Fruit fly (Drosophila melanogaster) whole organism, embryonic: ENCODE measurements around the gene CG14667.

Experiments
- Adf1 ChIP-seq: fragments of 200-800 bp; sonication (Bioruptor generic); IDR thresholded peaks from 2 replicates; pipeline ENCODE4 v1.3.6; 2022; ENCODE audit warnings: missing biosample characterization, missing genetic modification characterization
- B-H1 ChIP-seq: fragments of 200-800 bp; sonication (Bioruptor generic); IDR thresholded peaks from 3 replicates; pipeline ENCODE4 v1.3.6; 2022; ENCODE audit warnings: missing biosample characterization, missing genetic modification characterization
- Bdp1 ChIP-seq: fragments of 200-800 bp; sonication (Bioruptor generic); optimal IDR thresholded peaks from 3 replicates; lab custom pipeline; 2016; ENCODE audit warnings: missing biosample characterization, missing genetic modification characterization
- CG10979 ChIP-seq: fragments of 200-800 bp; sonication (Bioruptor generic); optimal IDR thresholded peaks from 2 replicates; lab custom pipeline; 2018; ENCODE audit warnings: missing biosample characterization, mild to moderate bottlenecking, missing genetic modification characterization, moderate library complexity
- CG11560 ChIP-seq: fragments of 200-800 bp; sonication (Bioruptor generic); IDR thresholded peaks from 3 replicates; pipeline ENCODE4 v1.3.6; 2022; ENCODE audit warnings: missing biosample characterization, missing genetic modification characterization
- CG12391 ChIP-seq: fragments of 200-800 bp; sonication (Bioruptor generic); optimal IDR thresholded peaks from 3 replicates; lab custom pipeline; 2018; ENCODE audit warnings: missing biosample characterization, mild to moderate bottlenecking, missing genetic modification characterization, moderate library complexity
- CG13894 ChIP-seq: fragments of 200-800 bp; sonication (Bioruptor generic); optimal IDR thresholded peaks from 3 replicates; lab custom pipeline; 2018; ENCODE audit warnings: missing biosample characterization, mild to moderate bottlenecking, missing genetic modification characterization, moderate library complexity
- CG14710 ChIP-seq: fragments of 200-800 bp; sonication (Bioruptor generic); optimal IDR thresholded peaks from 3 replicates; lab custom pipeline; 2019; ENCODE audit warnings: missing biosample characterization, mild to moderate bottlenecking, missing genetic modification characterization, moderate library complexity
- CG1602 ChIP-seq: fragments of 200-800 bp; sonication (Bioruptor generic); optimal IDR thresholded peaks from 3 replicates; lab custom pipeline; 2016; ENCODE audit warnings: missing biosample characterization, missing genetic modification characterization
- CG3065 ChIP-seq: fragments of 200-800 bp; sonication (Bioruptor generic); optimal IDR thresholded peaks from 2 replicates; lab custom pipeline; 2016; ENCODE audit warnings: missing biosample characterization, missing genetic modification characterization
- CG3995 ChIP-seq: fragments of 200-800 bp; sonication (Bioruptor generic); optimal IDR thresholded peaks from 3 replicates; lab custom pipeline; 2016; ENCODE audit warnings: missing biosample characterization, missing genetic modification characterization
- CG42726 ChIP-seq: fragments of 200-800 bp; sonication (Bioruptor generic); IDR thresholded peaks from 2 replicates; pipeline ENCODE4 v1.3.6; 2022; ENCODE audit warnings: missing biosample characterization, missing genetic modification characterization; ENCODE audit not compliant: partially characterized antibody
- CG4328 ChIP-seq: fragments of 200-800 bp; sonication (Bioruptor generic); optimal IDR thresholded peaks from 3 replicates; lab custom pipeline; 2017; ENCODE audit warnings: missing biosample characterization, missing genetic modification reagents, missing genetic modification characterization
- CG4404 ChIP-seq: fragments of 200-800 bp; sonication (Bioruptor generic); IDR thresholded peaks from 2 replicates; pipeline ENCODE4 v1.3.6; 2022; ENCODE audit warnings: missing biosample characterization, missing genetic modification characterization
- CG6813 ChIP-seq: fragments of 200-800 bp; sonication (Bioruptor generic); optimal IDR thresholded peaks from 2 replicates; lab custom pipeline; 2017; ENCODE audit warnings: missing biosample characterization, missing genetic modification characterization, mild to moderate bottlenecking, moderate library complexity, missing genetic modification reagents
- CG8281 ChIP-seq: fragments of 200-800 bp; sonication (Bioruptor generic); optimal IDR thresholded peaks from 2 replicates; lab custom pipeline; 2018; ENCODE audit warnings: missing biosample characterization, mild to moderate bottlenecking, missing genetic modification characterization, moderate library complexity
- CHES-1-like ChIP-seq: fragments of 200-800 bp; sonication (Bioruptor generic); optimal IDR thresholded peaks from 2 replicates; lab custom pipeline; 2016; ENCODE audit warnings: missing biosample characterization, missing genetic modification characterization
- CkIIα-i1 ChIP-seq: fragments of 200-800 bp; sonication (Bioruptor generic); IDR thresholded peaks from 2 replicates; pipeline ENCODE4 v1.3.6; 2022; ENCODE audit warnings: missing biosample characterization, missing genetic modification characterization
- CrebB ChIP-seq: fragments of 200-800 bp; sonication (Bioruptor generic); optimal IDR thresholded peaks from 3 replicates; lab custom pipeline; 2018; ENCODE audit warnings: missing biosample characterization, mild to moderate bottlenecking, missing genetic modification characterization
- D ChIP-seq, 2 experiments: fragments of 200-800 bp in 1 of 2; fragments of >200 bp in 1 of 2; sonication (Bioruptor generic) in 1 of 2; optimal IDR thresholded peaks; 2 replicates in 1 of 2; 3 replicates in 1 of 2; lab custom pipeline; 2017; ENCODE audit warnings: mild to moderate bottlenecking in 1 of 2, missing biosample characterization in 1 of 2, missing genetic modification characterization in 1 of 2, missing genetic modification reagents in 1 of 2
- D19B ChIP-seq: fragments of 200-800 bp; sonication (Bioruptor generic); optimal IDR thresholded peaks from 2 replicates; lab custom pipeline; 2017; ENCODE audit warnings: missing biosample characterization, mild to moderate bottlenecking, missing genetic modification characterization
- Doc2 ChIP-seq: fragments of 200-800 bp; sonication (Bioruptor generic); IDR thresholded peaks from 2 replicates; pipeline ENCODE4 v1.3.6; 2022; ENCODE audit warnings: missing biosample characterization, missing genetic modification characterization
- Hr51 ChIP-seq, 2 experiments: fragments of 200-800 bp; sonication (Bioruptor generic); optimal IDR thresholded peaks; 2 replicates in 1 of 2; 3 replicates in 1 of 2; lab custom pipeline; 2016 to 2018; ENCODE audit warnings: missing biosample characterization in 2 of 2, missing genetic modification characterization in 2 of 2, mild to moderate bottlenecking in 1 of 2, moderate library complexity in 1 of 2
- MESR4 ChIP-seq: fragments of 200-800 bp; sonication (Bioruptor generic); optimal IDR thresholded peaks from 2 replicates; lab custom pipeline; 2018; ENCODE audit warnings: missing biosample characterization, mild to moderate bottlenecking, missing genetic modification characterization, moderate library complexity
- Max ChIP-seq: fragments of 200-800 bp; sonication (Bioruptor generic); optimal IDR thresholded peaks from 2 replicates; lab custom pipeline; 2016; ENCODE audit warnings: missing biosample characterization, mild to moderate bottlenecking, missing genetic modification characterization
- Nf-YA ChIP-seq: fragments of 200-800 bp; sonication (Bioruptor generic); IDR thresholded peaks from 2 replicates; pipeline ENCODE4 v1.3.6; 2022; ENCODE audit warnings: missing biosample characterization, missing genetic modification characterization
- TFAM ChIP-seq: fragments of 200-800 bp; sonication (Bioruptor generic); optimal IDR thresholded peaks from 2 replicates; lab custom pipeline; 2017; ENCODE audit warnings: missing biosample characterization, missing genetic modification characterization, inconsistent platforms
- ac ChIP-seq: fragments of 200-800 bp; sonication (Bioruptor generic); optimal IDR thresholded peaks from 3 replicates; lab custom pipeline; 2017; ENCODE audit warnings: missing biosample characterization, mild to moderate bottlenecking, missing genetic modification characterization
- caup ChIP-seq: fragments of 200-800 bp; sonication (Bioruptor generic); optimal IDR thresholded peaks from 3 replicates; lab custom pipeline; 2017; ENCODE audit warnings: missing biosample characterization, mild to moderate bottlenecking, missing genetic modification characterization, moderate library complexity; ENCODE audit not compliant: severe bottlenecking
- crc ChIP-seq: fragments of 200-800 bp; sonication (Bioruptor generic); optimal IDR thresholded peaks from 2 replicates; lab custom pipeline; 2016; ENCODE audit warnings: missing biosample characterization, missing genetic modification characterization
- dimm ChIP-seq: fragments of 200-800 bp; sonication (Bioruptor generic); IDR thresholded peaks from 2 replicates; pipeline ENCODE4 v1.3.6; 2022; ENCODE audit warnings: missing biosample characterization, missing genetic modification characterization
- disco-r ChIP-seq: fragments of 200-800 bp; sonication (Bioruptor generic); optimal IDR thresholded peaks from 2 replicates; lab custom pipeline; 2016; ENCODE audit warnings: missing biosample characterization, missing genetic modification characterization
- fd3F ChIP-seq: fragments of 200-800 bp; sonication (Bioruptor generic); optimal IDR thresholded peaks from 2 replicates; lab custom pipeline; 2018; ENCODE audit warnings: missing biosample characterization, mild to moderate bottlenecking, missing genetic modification characterization, moderate library complexity
- gcm2 ChIP-seq: fragments of 200-800 bp; sonication (Bioruptor generic); optimal IDR thresholded peaks from 2 replicates; lab custom pipeline; 2016; ENCODE audit warnings: missing biosample characterization, missing genetic modification characterization
- gem ChIP-seq: fragments of 200-800 bp; sonication (Bioruptor generic); optimal IDR thresholded peaks from 2 replicates; lab custom pipeline; 2019; ENCODE audit warnings: missing biosample characterization, mild to moderate bottlenecking, missing genetic modification characterization, moderate library complexity
- grau ChIP-seq: fragments of 200-800 bp; optimal IDR thresholded peaks from 3 replicates; lab custom pipeline; 2019; ENCODE audit warnings: missing biosample characterization, mild to moderate bottlenecking, missing genetic modification characterization, moderate library complexity
- gro ChIP-seq: fragments of 200-800 bp; sonication (Bioruptor generic); optimal IDR thresholded peaks from 2 replicates; lab custom pipeline; 2016; ENCODE audit warnings: missing biosample characterization, missing genetic modification characterization
- mirr ChIP-seq: fragments of 200-800 bp; sonication (Bioruptor generic); optimal IDR thresholded peaks from 3 replicates; lab custom pipeline; 2018; ENCODE audit warnings: missing biosample characterization, mild to moderate bottlenecking, missing genetic modification characterization
- oc ChIP-seq: fragments of 200-800 bp; sonication (Bioruptor generic); optimal IDR thresholded peaks from 2 replicates; lab custom pipeline; 2018; ENCODE audit warnings: missing biosample characterization, mild to moderate bottlenecking, missing genetic modification characterization, moderate library complexity
- pb ChIP-seq: fragments of 200-800 bp; sonication (Bioruptor generic); optimal IDR thresholded peaks from 3 replicates; lab custom pipeline; 2016; ENCODE audit warnings: missing biosample characterization, missing genetic modification characterization
- pum ChIP-seq: fragments of 200-800 bp; sonication (Bioruptor generic); optimal IDR thresholded peaks from 2 replicates; lab custom pipeline; 2016; ENCODE audit warnings: missing biosample characterization, missing genetic modification characterization
- ranshi ChIP-seq: fragments of 200-800 bp; sonication (Bioruptor generic); IDR thresholded peaks from 2 replicates; pipeline ENCODE4 v1.3.6; 2022; ENCODE audit warnings: missing biosample characterization, missing genetic modification characterization
- sna ChIP-seq: fragments of 200-800 bp; sonication (Bioruptor generic); IDR thresholded peaks from 2 replicates; pipeline ENCODE4 v1.3.6; 2022; ENCODE audit warnings: missing biosample characterization, missing genetic modification characterization; ENCODE audit not compliant: partially characterized antibody
- sqz ChIP-seq: fragments of 200-800 bp; sonication (Bioruptor generic); optimal IDR thresholded peaks from 3 replicates; lab custom pipeline; 2018; ENCODE audit warnings: missing biosample characterization, mild to moderate bottlenecking, missing genetic modification characterization
- tio ChIP-seq: fragments of 200-800 bp; sonication (Bioruptor generic); optimal IDR thresholded peaks from 2 replicates; lab custom pipeline; 2017; ENCODE audit warnings: missing biosample characterization, missing genetic modification characterization, inconsistent platforms
- vvl ChIP-seq: fragments of 200-800 bp; sonication (Bioruptor generic); IDR thresholded peaks from 2 replicates; pipeline ENCODE4 v1.3.6; 2022; ENCODE audit warnings: missing biosample characterization, missing genetic modification characterization

CG14667 gene

DNA sequence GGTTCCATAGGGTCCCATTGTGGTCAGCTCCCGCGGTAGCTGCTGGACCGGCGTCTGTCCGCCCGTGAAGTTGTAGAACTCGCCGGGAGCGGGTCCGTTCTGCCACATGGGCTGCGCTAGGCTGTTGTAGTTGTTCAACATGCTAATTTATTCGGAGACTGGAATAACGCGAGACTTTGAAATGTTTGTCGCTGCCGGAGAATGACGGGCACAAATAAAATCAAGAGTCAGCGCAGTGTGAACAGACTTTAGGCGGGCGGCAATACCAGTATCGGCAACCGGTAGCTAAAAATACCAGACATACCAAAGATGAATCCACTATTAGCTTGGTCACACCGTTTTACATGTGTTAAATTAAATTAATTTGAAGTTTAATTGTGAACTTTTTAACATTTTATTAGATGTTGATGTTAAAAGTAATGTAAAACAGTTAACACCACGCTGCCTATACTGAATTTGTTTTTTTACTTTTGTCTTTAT, 16.8 kb upstream of the CG14667 start, which contains the start of gene Prosbeta7 (continued):
- TF ChIP-seq CG14710 (tag; lab: Kevin White, UChicago): peak; percentile 37
- TF ChIP-seq Hr51 (GFP tag; optimal IDR thresholded peaks at IDR 0.05; lab: Kevin White, UChicago): peak; percentile 1 to 86

DNA sequence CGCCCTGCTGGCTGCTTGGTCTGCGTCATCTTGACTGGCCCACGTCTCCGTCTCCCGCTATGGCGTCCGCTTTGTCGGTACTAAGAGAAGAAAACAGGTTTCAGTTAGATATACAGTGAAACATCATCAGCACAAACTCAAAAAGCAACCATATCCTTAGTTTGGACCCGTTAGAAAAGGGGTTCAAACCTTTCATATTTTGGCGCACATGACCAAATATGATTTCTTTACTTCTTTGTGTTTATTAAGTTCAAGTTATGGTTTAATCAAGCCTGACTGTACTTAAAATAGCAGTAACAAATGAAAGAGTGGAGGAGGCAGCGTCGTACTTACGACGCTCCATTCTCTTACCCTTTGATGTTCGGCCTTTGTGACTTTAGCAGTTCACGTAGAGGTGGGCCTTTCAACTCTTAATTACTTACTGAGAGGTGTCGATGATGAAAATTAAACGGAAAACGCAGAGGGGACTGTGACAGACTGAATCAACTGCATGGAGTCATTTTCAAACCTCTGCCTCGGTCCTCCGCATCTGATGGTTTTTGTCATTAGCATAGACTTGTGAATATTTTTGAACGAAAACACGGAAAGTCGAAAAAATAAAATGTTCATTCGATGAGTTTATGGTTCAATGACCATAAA, 13.0 kb upstream of the CG14667 start:
- TF ChIP-seq oc (tag; lab: Kevin White, UChicago): peak; percentile 79
- TF ChIP-seq vvl (GFP tag; lab: Robert Waterston, UW): peak; percentile 92
- peak; percentile 79 for TF ChIP-seq caup (GFP tag; lab: Kevin White, UChicago)
- peak; percentile 71 for TF ChIP-seq fd3F (GFP tag; lab: Kevin White, UChicago)
- peak; percentile 3 for TF ChIP-seq CG3065 (GFP tag; lab: Kevin White, UChicago)
- peak; percentile 47 for TF ChIP-seq disco-r (GFP tag; lab: Kevin White, UChicago)
- TF ChIP-seq Nf-YA (GFP tag; lab: Robert Waterston, UW): peak; percentile 77
- TF ChIP-seq sqz (GFP tag; lab: Kevin White, UChicago): no peak
- TF ChIP-seq CG11560: peak; percentile 68; the same call in 2 of the 3 replicates
- TF ChIP-seq CkIIα-i1 (GFP tag; lab: Robert Waterston, UW): peak; percentile 66; the same call in 1 of the 2 replicates
- TF ChIP-seq ac (GFP tag; lab: Kevin White, UChicago): no peak
- TF ChIP-seq CG10979 (tag; lab: Kevin White, UChicago): peak; percentile 77
- TF ChIP-seq CG1602: peak; percentile 54
- peak; percentile 88 for TF ChIP-seq gem
- TF ChIP-seq MESR4: no peak
- TF ChIP-seq tio (GFP tag; lab: Kevin White, UChicago): peak; percentile 67
- TF ChIP-seq Bdp1: peak; percentile 57
- TF ChIP-seq TFAM (GFP tag; lab: Kevin White, UChicago): no peak
- peak; percentile 61; the same call in 1 of the 2 replicates for TF ChIP-seq dimm
- TF ChIP-seq grau (tag; lab: Kevin White, UChicago): peak; percentile 97
- TF ChIP-seq CG12391 (tag; lab: Kevin White, UChicago): peak; percentile 82
- peak; percentile 76 for TF ChIP-seq pum (GFP tag; lab: Kevin White, UChicago)
- peak; percentile 64 for TF ChIP-seq CG4404 (GFP tag; lab: Robert Waterston, UW)
- peak; percentile 67 for TF ChIP-seq CHES-1-like (GFP tag; lab: Kevin White, UChicago)
- peak; percentile 61 for TF ChIP-seq Max
- TF ChIP-seq ranshi (GFP tag; lab: Robert Waterston, UW): peak; percentile 88
- peak; percentile 83; the same call in 2 of the 3 replicates for TF ChIP-seq B-H1 (GFP tag; lab: Robert Waterston, UW)
- peak; percentile 72 for TF ChIP-seq Adf1 (GFP tag; lab: Robert Waterston, UW)
- TF ChIP-seq D (optimal IDR thresholded peaks at IDR 0.05; lab: Kevin White, UChicago): no peak
- peak; percentile 49 for TF ChIP-seq D (GFP tag; optimal IDR thresholded peaks at IDR 0.05; lab: Kevin White, UChicago)
- TF ChIP-seq gro: peak; percentile 89
- peak; percentile 81 for TF ChIP-seq CG6813
- no peak for TF ChIP-seq Doc2
- no peak for TF ChIP-seq CG4328 (GFP tag; lab: Kevin White, UChicago)
- peak; percentile 66 for TF ChIP-seq crc (GFP tag; lab: Kevin White, UChicago)
- peak; percentile 41 for TF ChIP-seq CG8281 (tag; lab: Kevin White, UChicago)
- TF ChIP-seq mirr: no peak
- no peak for TF ChIP-seq sna (GFP tag; lab: Robert Waterston, UW)
- peak; percentile 65 for TF ChIP-seq CG13894 (tag; lab: Kevin White, UChicago)
- peak; percentile 80 for TF ChIP-seq CrebB (tag; lab: Kevin White, UChicago)
- peak; percentile 57 for TF ChIP-seq D19B (GFP tag; lab: Kevin White, UChicago)
- peak; percentile 13 for TF ChIP-seq CG3995 (GFP tag; lab: Kevin White, UChicago)
- no peak for TF ChIP-seq CG42726
- peak; percentile 77 for TF ChIP-seq pb
- peak; percentile 79 for TF ChIP-seq gcm2 (GFP tag; lab: Kevin White, UChicago)
